Worm (Caenorhabditis elegans): ENCODE data around the gene Y57G11C.3.
"Not testable (repeated sequence)": the region's sequence is repeated elsewhere in the genome, so short reads cannot be mapped to it uniquely, and the experiment has no call there.

The Y57G11C.3 gene

ce11 chrIV:14773280-14774071, 5.5 kb downstream of the Y57G11C.3 start, which contains the start of gene Y57G11C.36:
Y57G11C.36 (minus strand) TSS chrIV:14773781.
- TF ChIP-seq aly-2 (tag; optimal IDR thresholded peaks at IDR 0.05) (no peak), snpc-1.2 (GFP tag; IDR thresholded peaks at IDR 0.05) (0 out of 2 replicates have a peak, but pooled peaks have one; percentile 26), set-16 (GFP tag; IDR thresholded peaks at IDR 0.05) (peak; percentile 79)

ce11 chrIV:14774454-14774853, 6.5 kb downstream of the Y57G11C.3 start, which contains the start of gene Y57G11C.51:
Y57G11C.51 (minus strand) TSS chrIV:14774554.
- TF ChIP-seq lin-13 (GFP tag; optimal IDR thresholded peaks at IDR 0.05); nhr-111 (GFP tag; optimal IDR thresholded peaks at IDR 0.05); vab-7 (GFP tag; IDR thresholded peaks at IDR 0.05): not testable (repeated sequence)

DNA sequence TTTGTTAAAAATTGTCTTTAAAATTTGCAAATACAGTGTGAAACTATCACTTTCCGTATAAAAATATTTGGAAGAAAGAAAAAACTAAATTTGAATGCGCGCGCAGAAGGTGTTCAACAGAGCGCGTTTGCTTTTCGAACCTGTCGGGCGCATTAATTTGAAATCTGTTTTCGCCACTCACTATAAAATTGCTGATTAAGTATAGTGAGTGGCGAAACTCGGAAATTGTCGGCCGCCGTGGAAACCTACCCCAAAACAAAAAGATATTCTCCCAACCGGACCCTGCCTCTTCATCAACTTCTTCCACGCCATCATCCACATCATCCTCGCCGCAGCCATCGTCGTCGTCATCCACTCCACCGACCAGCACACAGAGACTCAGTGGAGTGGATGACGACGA, 12.6 kb downstream of the Y57G11C.3 start:
- TF ChIP-seq F49E8.2 (tag; optimal IDR thresholded peaks at IDR 0.05; ENCODE audit: borderline replicate concordance): peak; percentile 66

DNA sequence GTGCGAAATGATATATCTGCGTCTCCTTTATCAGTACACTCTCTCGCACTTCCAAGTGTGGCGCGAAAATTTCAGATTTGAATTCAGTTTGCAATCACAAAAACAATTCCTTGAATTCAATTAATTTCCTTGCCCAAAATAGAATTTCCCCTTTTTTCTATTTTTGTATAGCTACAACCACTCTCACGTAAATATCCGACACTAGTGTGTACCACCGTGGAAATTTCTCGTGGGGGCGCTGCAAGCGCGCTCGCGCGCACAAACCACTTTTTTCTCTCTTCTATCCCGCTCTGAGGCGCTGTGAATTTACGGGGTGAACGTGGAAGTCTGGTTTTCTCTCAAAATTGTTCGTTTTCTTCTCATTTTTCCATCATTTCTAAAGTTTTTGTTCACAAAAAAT, 13.5 kb downstream of the Y57G11C.3 start, which contains the start of gene Y57G11C.8:
TSS of gene Y57G11C.8 (plus strand) at position 301 of the 400 bp plus-strand sequence.
- TF ChIP-seq nhr-76 (tag; optimal IDR thresholded peaks at IDR 0.05): no peak
- TF ChIP-seq unc-62 (GFP tag; optimal IDR thresholded peaks at IDR 0.05 in 1 of 2): no peak
- no peak for TF ChIP-seq unc-62 (tag; optimal IDR thresholded peaks at IDR 0.05)

DNA sequence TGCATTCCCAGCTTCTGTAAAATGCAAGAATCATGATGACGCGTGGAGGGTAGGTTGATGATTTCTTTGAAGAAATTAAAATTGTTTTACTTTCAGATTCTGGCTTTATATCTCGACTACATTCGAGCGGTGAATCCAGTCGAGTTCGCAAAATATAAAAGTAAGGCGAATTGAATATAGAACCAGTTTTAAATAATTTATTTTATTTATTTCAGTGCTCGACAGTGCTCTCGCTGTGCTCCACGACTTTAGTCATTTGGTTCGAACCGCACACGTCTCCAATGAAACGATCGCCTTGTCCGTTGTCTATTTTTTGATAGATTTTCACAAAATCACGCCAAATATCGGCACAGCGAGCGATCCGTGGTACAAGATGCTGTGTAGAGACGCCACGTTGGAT, 14.2 kb downstream of the Y57G11C.3 start, which contains the start of gene Y57G11C.1130:
TSS of gene Y57G11C.1130 (plus strand) at position 301 of the 400 bp plus-strand sequence.
- TF ChIP-seq ceh-32 (tag; optimal IDR thresholded peaks at IDR 0.05; ENCODE audit: poor library complexity) (no peak), nhr-42 (GFP tag; IDR thresholded peaks at IDR 0.05) (no peak)

DNA sequence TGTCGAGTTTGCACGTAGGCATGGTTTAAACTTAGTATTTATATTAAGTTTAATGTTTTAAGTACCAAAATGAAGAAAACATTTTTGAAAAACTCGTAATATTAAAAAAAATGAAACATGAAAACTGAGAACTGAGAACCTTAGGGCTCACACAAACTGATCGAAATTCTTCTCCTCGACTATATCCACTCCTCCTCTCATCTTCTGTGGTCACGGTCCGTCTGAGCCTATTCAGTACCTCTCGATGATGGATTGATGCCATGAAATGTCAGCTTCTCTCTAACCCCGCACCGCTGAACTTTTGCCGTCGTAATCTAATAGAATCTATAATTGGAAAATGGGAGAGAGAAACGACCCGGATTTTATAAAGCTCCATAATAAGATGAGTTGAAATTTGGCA, 16.5 kb downstream of the Y57G11C.3 start, which contains the start of gene nlp-56:
TSS of gene nlp-56 (minus strand) at position 257 of the 400 bp plus-strand sequence.
- no peak for TF ChIP-seq php-3 (GFP tag; IDR thresholded peaks at IDR 0.05)
- no peak for TF ChIP-seq lim-7 (GFP tag; IDR thresholded peaks at IDR 0.05)
- TF ChIP-seq ces-1 (GFP tag; optimal IDR thresholded peaks at IDR 0.05): no peak
- no peak for TF ChIP-seq lin-13 (GFP tag; optimal IDR thresholded peaks at IDR 0.05)
- no peak for TF ChIP-seq nhr-48 (tag; optimal IDR thresholded peaks at IDR 0.05)
- peak; percentile 93 for TF ChIP-seq aha-1 (tag)

- no peak for TF ChIP-seq pha-4 (GFP tag; IDR thresholded peaks at IDR 0.05)
- TF ChIP-seq pha-4 (tag; optimal IDR thresholded peaks at IDR 0.05): no peak
- no peak for TF ChIP-seq saeg-2 (GFP tag; IDR thresholded peaks at IDR 0.05)
- TF ChIP-seq lir-3 (tag; optimal IDR thresholded peaks at IDR 0.05): no peak
- no peak for TF ChIP-seq php-3 (GFP tag; IDR thresholded peaks at IDR 0.05)
- peak; percentile 18 for TF ChIP-seq pqm-1 (tag; optimal IDR thresholded peaks at IDR 0.05)
- TF ChIP-seq unc-62 (GFP tag; optimal IDR thresholded peaks at IDR 0.05 in 1 of 2): peak in 1 of 2 experiments; percentile 98
- no peak for TF ChIP-seq unc-62 (tag; optimal IDR thresholded peaks at IDR 0.05)
- TF ChIP-seq lin-15B (tag; optimal IDR thresholded peaks at IDR 0.05): no peak
- no peak for TF ChIP-seq gei-8 (GFP tag; optimal IDR thresholded peaks at IDR 0.05)
- TF ChIP-seq snpc-4 (tag; optimal IDR thresholded peaks at IDR 0.05): no peak
- no peak for TF ChIP-seq ztf-11 (tag; optimal IDR thresholded peaks at IDR 0.05)
- TF ChIP-seq ceh-82 (tag; optimal IDR thresholded peaks at IDR 0.05): no peak
- no peak for TF ChIP-seq dmd-8 (GFP tag; IDR thresholded peaks at IDR 0.05)
- no peak for TF ChIP-seq dmd-9 (GFP tag; IDR thresholded peaks at IDR 0.05)
- TF ChIP-seq nhr-11 (tag; optimal IDR thresholded peaks at IDR 0.05): no peak
- TF ChIP-seq tra-1 (GFP tag; IDR thresholded peaks at IDR 0.05): no peak
- TF ChIP-seq mxl-3 (GFP tag; optimal IDR thresholded peaks at IDR 0.05): no peak
- no peak for TF ChIP-seq F26F4.8 (GFP tag; conservative IDR thresholded peaks at IDR 0.05)
- TF ChIP-seq nhr-77 (tag; optimal IDR thresholded peaks at IDR 0.05): no peak
- TF ChIP-seq nhr-76 (tag; optimal IDR thresholded peaks at IDR 0.05): no peak
- TF ChIP-seq attf-4 (tag; optimal IDR thresholded peaks at IDR 0.05): no peak
- no peak; the same call in 1 of the 2 replicates for TF ChIP-seq lin-38 (GFP tag; IDR thresholded peaks at IDR 0.05)
- TF ChIP-seq zfp-2 (tag; optimal IDR thresholded peaks at IDR 0.05): no peak
Measured at ce11 chrIV:14786374-14787136, 18.6 kb downstream of the Y57G11C.3 start, which contains the start of gene melo-1. melo-1 (plus strand) TSS chrIV:14787031.

Measured in whole organism, L4 larva.